Fruit fly (Drosophila melanogaster): ENCODE measurements around the gene SmydA-8.
A peak's percentile ranks its signal among the peaks of the same experiment; 100 is the strongest.

SmydA-8 gene

dm6 chrX:2199303-2199702, 14.3 kb downstream of the SmydA-8 start (continued):
- no peak for TF ChIP-seq CG4617 (GFP tag; optimal IDR thresholded peaks at IDR 0.05; ENCODE audit: borderline replicate concordance)
- no peak for TF ChIP-seq Scr (GFP tag; IDR thresholded peaks at IDR 0.05; ENCODE audit: partially characterized antibody)
- TF ChIP-seq CG12744 (GFP tag; optimal IDR thresholded peaks at IDR 0.05), result no peak
- no peak for TF ChIP-seq BtbVII (GFP tag; optimal IDR thresholded peaks at IDR 0.05)
- no peak for TF ChIP-seq CG4730 (GFP tag; IDR thresholded peaks at IDR 0.05)
- peak; percentile 8 for TF ChIP-seq HmgZ (tag; optimal IDR thresholded peaks at IDR 0.05)
- no peak for TF ChIP-seq klu (GFP tag; IDR thresholded peaks at IDR 0.05)
- TF ChIP-seq crc (GFP tag; optimal IDR thresholded peaks at IDR 0.05), result no peak
- no peak for TF ChIP-seq CG10321 (GFP tag; IDR thresholded peaks at IDR 0.05)
- no peak for TF ChIP-seq az2 (GFP tag; optimal IDR thresholded peaks at IDR 0.05)
- TF ChIP-seq CG4404 (GFP tag; IDR thresholded peaks at IDR 0.05), result no peak
- peak in 1 of 2 experiments; percentile 10 for TF ChIP-seq Hr78 (GFP tag; optimal IDR thresholded peaks at IDR 0.05)
- no peak for TF ChIP-seq CG4360 (GFP tag; IDR thresholded peaks at IDR 0.05)
- TF ChIP-seq CG10543 (GFP tag; optimal IDR thresholded peaks at IDR 0.05), result peak; percentile 49
- TF ChIP-seq CG18764 (GFP tag; optimal IDR thresholded peaks at IDR 0.05), result no peak
- peak; percentile 33 for TF ChIP-seq gem (tag; optimal IDR thresholded peaks at IDR 0.05)
- no peak for TF ChIP-seq CG16813 (GFP tag; IDR thresholded peaks at IDR 0.05; ENCODE audit: partially characterized antibody)
- TF ChIP-seq unpg (GFP tag; optimal IDR thresholded peaks at IDR 0.05), result no peak
- no peak for TF ChIP-seq CG17829 (tag; optimal IDR thresholded peaks at IDR 0.05)
- no peak for TF ChIP-seq CG7839 (tag; optimal IDR thresholded peaks at IDR 0.05)
- no peak for TF ChIP-seq Hsf (GFP tag; optimal IDR thresholded peaks at IDR 0.05)
- no peak for TF ChIP-seq kni (GFP tag; optimal IDR thresholded peaks at IDR 0.05)
- no peak for TF ChIP-seq B-H2 (GFP tag; optimal IDR thresholded peaks at IDR 0.05)
- no peak for TF ChIP-seq sisA (GFP tag; IDR thresholded peaks at IDR 0.05)
- no peak for TF ChIP-seq Dbx (GFP tag; IDR thresholded peaks at IDR 0.05)
- TF ChIP-seq CG32767 (GFP tag; IDR thresholded peaks at IDR 0.05), result no peak
- no peak for TF ChIP-seq lola (GFP tag; optimal IDR thresholded peaks at IDR 0.05)
- no peak for TF ChIP-seq Mrtf (GFP tag; IDR thresholded peaks at IDR 0.05)
- peak; percentile 85 for TF ChIP-seq sd (tag; optimal IDR thresholded peaks at IDR 0.05)
- TF ChIP-seq NC2β (GFP tag; optimal IDR thresholded peaks at IDR 0.05), result no peak
- no peak for TF ChIP-seq CG34422 (GFP tag; IDR thresholded peaks at IDR 0.05)

DNA sequence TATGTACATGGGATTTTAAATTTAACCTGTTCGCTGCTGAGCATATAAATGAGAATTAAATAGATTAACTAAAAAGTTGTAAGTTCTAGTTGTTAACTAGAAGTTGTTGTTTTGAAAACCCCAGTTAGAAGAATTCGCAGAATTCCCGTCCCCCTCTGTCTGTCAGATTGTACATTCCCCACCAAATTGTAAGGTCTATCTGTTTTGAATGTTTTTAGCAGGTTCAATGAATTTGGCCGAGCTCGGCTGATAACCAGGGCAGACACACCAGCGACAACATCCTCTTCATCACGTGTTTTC, 15.4 kb downstream of the SmydA-8 start:
- no peak for TF ChIP-seq CG18262 (tag; optimal IDR thresholded peaks at IDR 0.05)
- TF ChIP-seq cwo (GFP tag; optimal IDR thresholded peaks at IDR 0.05), result peak; percentile 1
- TF ChIP-seq seq (GFP tag; IDR thresholded peaks at IDR 0.05), result no peak

dm6 chrX:2197414-2198271, 16.0 kb downstream of the SmydA-8 start:
- TF ChIP-seq usp (GFP tag; optimal IDR thresholded peaks at IDR 0.05), result no peak
- no peak for TF ChIP-seq cg (GFP tag; optimal IDR thresholded peaks at IDR 0.05)
- peak; percentile 22 for TF ChIP-seq CG34376 (GFP tag; optimal IDR thresholded peaks at IDR 0.05)
- no peak for TF ChIP-seq CG10979 (tag; optimal IDR thresholded peaks at IDR 0.05)
- TF ChIP-seq ato (GFP tag; IDR thresholded peaks at IDR 0.05; ENCODE audit: partially characterized antibody), result no peak
- TF ChIP-seq CG2889 (GFP tag; IDR thresholded peaks at IDR 0.05), result no peak
- TF ChIP-seq CoRest (tag; optimal IDR thresholded peaks at IDR 0.05), result no peak
- TF ChIP-seq caup (GFP tag; optimal IDR thresholded peaks at IDR 0.05; ENCODE audit: severe bottlenecking), result no peak
- TF ChIP-seq kah (GFP tag; optimal IDR thresholded peaks at IDR 0.05), result no peak
- TF ChIP-seq PHDP (tag; optimal IDR thresholded peaks at IDR 0.05), result no peak
- TF ChIP-seq CG15073 (GFP tag; optimal IDR thresholded peaks at IDR 0.05), result no peak
- TF ChIP-seq Med (GFP tag), result peak; percentile 29
- no peak for TF ChIP-seq H2.0 (GFP tag; IDR thresholded peaks at IDR 0.05)
- TF ChIP-seq gem (tag; optimal IDR thresholded peaks at IDR 0.05), result peak; percentile 2
- TF ChIP-seq Pdp1 (GFP tag; optimal IDR thresholded peaks at IDR 0.05), result no peak
- TF ChIP-seq Spps (tag; optimal IDR thresholded peaks at IDR 0.05), result no peak
